Worm (Caenorhabditis elegans): ENCODE measurements around the gene acl-2.

DNA sequence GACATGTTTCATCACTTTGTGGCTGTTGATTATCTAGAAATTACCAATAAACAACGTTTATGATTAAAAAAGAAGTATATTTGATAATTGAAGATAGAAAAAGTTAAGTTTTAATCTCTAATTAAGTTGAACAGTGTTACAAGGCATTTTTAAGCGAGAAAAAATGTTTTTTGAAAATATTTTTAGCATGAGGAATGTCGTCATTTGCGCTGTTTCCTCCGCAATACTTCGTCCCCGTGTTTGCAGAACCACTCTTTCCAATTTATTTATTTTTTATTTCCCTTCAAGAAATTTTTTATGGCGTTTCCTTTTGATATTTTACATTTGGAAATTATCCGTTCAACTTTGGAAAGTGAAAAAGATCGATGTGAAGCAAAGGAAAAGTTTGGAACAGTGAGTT, 39.3 kb downstream of the acl-2 start, which contains the start of the genes rde-1 and trpp-6:
- TF ChIP-seq ceh-43 (GFP tag; optimal IDR thresholded peaks at IDR 0.05), result no peak
- TF ChIP-seq snpc-4 (tag; optimal IDR thresholded peaks at IDR 0.05), result no peak
- no peak for TF ChIP-seq ces-1 (GFP tag; optimal IDR thresholded peaks at IDR 0.05)
- TF ChIP-seq unc-62 (GFP tag; optimal IDR thresholded peaks at IDR 0.05), result no peak
- no peak for TF ChIP-seq nhr-2 (tag; optimal IDR thresholded peaks at IDR 0.05)
- no peak for TF ChIP-seq unc-39 (tag; optimal IDR thresholded peaks at IDR 0.05)
- no peak for TF ChIP-seq elt-1 (tag; optimal IDR thresholded peaks at IDR 0.05; ENCODE audit: borderline replicate concordance, insufficient read depth)
- TF ChIP-seq nhr-76 (tag; optimal IDR thresholded peaks at IDR 0.05), result no peak
- no peak for TF ChIP-seq sptf-1 (tag; optimal IDR thresholded peaks at IDR 0.05)
